Worm (Caenorhabditis elegans) whole organism, mixed stage, embryonic: ENCODE results near the gene amdh-1.

Experiments used
- M03D4.4 ChIP-seq: sonication (generic microtip); optimal IDR thresholded peaks from 2 replicates; lab custom pipeline; 2017; ENCODE audit warnings: mild to moderate bottlenecking, missing genetic modification characterization, missing compliant biosample characterization
- lsy-2 ChIP-seq: fragments of 150-350 bp; optimal IDR thresholded peaks from 2 replicates; lab custom pipeline; 2014; ENCODE audit warnings: missing biosample characterization, missing genetic modification characterization
- nhr-12 ChIP-seq: fragments of 150-350 bp; optimal IDR thresholded peaks from 2 replicates; lab custom pipeline; 2014; ENCODE audit warnings: missing biosample characterization, missing genetic modification characterization
- snpc-4 ChIP-seq: fragments of 150-350 bp; optimal IDR thresholded peaks from 2 replicates; lab custom pipeline; 2014; ENCODE audit warnings: missing biosample characterization, missing genetic modification characterization
- ztf-11 ChIP-seq: fragments of 150-350 bp; optimal IDR thresholded peaks from 2 replicates; lab custom pipeline; 2014; ENCODE audit warnings: missing biosample characterization, missing genetic modification characterization

- TF ChIP-seq M03D4.4 (tag; lab: Kevin White, UChicago) (no peak), lsy-2 (tag; lab: Kevin White, UChicago) (no peak), ztf-11 (tag; lab: Kevin White, UChicago) (no peak), snpc-4 (tag; lab: Kevin White, UChicago) (no peak), nhr-12 (tag; lab: Kevin White, UChicago) (no peak)
Observed at ce11 chrIII:6231880-6232279, 19.7 kb upstream of the amdh-1 start.
